Fruit fly (Drosophila melanogaster) Kc167 (cell line): ENCODE results near the gene pn.

Experiments
- Myc ChIP-seq: fragments of >200 bp; optimal IDR thresholded peaks from 2 replicates; lab custom pipeline; 2017; ENCODE audit warnings: missing external identifiers
- Sin3A ChIP-seq: fragments of >200 bp; optimal IDR thresholded peaks from 2 replicates; lab custom pipeline; 2018; ENCODE audit warnings: missing external identifiers
- h ChIP-seq: fragments of >200 bp; optimal IDR thresholded peaks from 3 replicates; lab custom pipeline; 2018; ENCODE audit warnings: missing external identifiers
- insv ChIP-seq: fragments of >200 bp; optimal IDR thresholded peaks from 3 replicates; lab custom pipeline; 2018; ENCODE audit warnings: missing external identifiers
- psq ChIP-seq: fragments of >200 bp; optimal IDR thresholded peaks from 2 replicates; lab custom pipeline; 2017; ENCODE audit warnings: missing external identifiers
- ttk ChIP-seq: sonication (Bioruptor generic); optimal IDR thresholded peaks from 2 replicates; lab custom pipeline; 2017; ENCODE audit warnings: missing external identifiers

The pn gene

dm6 chrX:2175956-2176469, 5.0 kb upstream of the pn start, which contains the start of gene Cyp4d2:
Cyp4d2 (plus strand) TSS chrX:2176006.
- no peak for TF ChIP-seq Myc (lab: Kevin White, UChicago)
- no peak for TF ChIP-seq insv (lab: Kevin White, UChicago)
- TF ChIP-seq Sin3A (lab: Kevin White, UChicago), result no peak
- TF ChIP-seq ttk, result no peak
- no peak for TF ChIP-seq h (lab: Kevin White, UChicago)

- TF ChIP-seq h (lab: Kevin White, UChicago) (no peak), Myc (lab: Kevin White, UChicago) (no peak), psq (lab: Kevin White, UChicago) (no peak), ttk (no peak), Sin3A (lab: Kevin White, UChicago) (no peak), insv (lab: Kevin White, UChicago) (no peak)
Observed at dm6 chrX:2178802-2179201, 2.2 kb upstream of the pn start, which contains the start of gene Cyp4ae1. Cyp4ae1 (plus strand) TSS chrX:2179007.

- TF ChIP-seq Myc (lab: Kevin White, UChicago), result no peak
- TF ChIP-seq psq (lab: Kevin White, UChicago), result no peak
- no peak for TF ChIP-seq Sin3A (lab: Kevin White, UChicago)
- TF ChIP-seq h (lab: Kevin White, UChicago), result no peak
- no peak for TF ChIP-seq ttk
- no peak for TF ChIP-seq insv (lab: Kevin White, UChicago)
Observed at dm6 chrX:2184563-2184962, 3.6 kb downstream of the pn start, which contains the start of the genes Nmd3 and CG17776. Nmd3 (minus strand) TSS chrX:2184668. CG17776 (plus strand) TSS chrX:2184725.

dm6 chrX:2186555-2186954, 5.5 kb downstream of the pn start, which contains the start of gene CG17777:
CG17777 (plus strand) TSS chrX:2186855.
- no peak for TF ChIP-seq Myc (lab: Kevin White, UChicago)
- TF ChIP-seq insv (lab: Kevin White, UChicago), result no peak
- TF ChIP-seq h (lab: Kevin White, UChicago), result no peak
- no peak for TF ChIP-seq Sin3A (lab: Kevin White, UChicago)
- no peak for TF ChIP-seq ttk
- no peak for TF ChIP-seq psq (lab: Kevin White, UChicago)

- TF ChIP-seq Sin3A (lab: Kevin White, UChicago) (no peak), Myc (lab: Kevin White, UChicago) (no peak), ttk (no peak), insv (lab: Kevin White, UChicago) (no peak), h (lab: Kevin White, UChicago) (no peak), psq (lab: Kevin White, UChicago) (no peak)
Observed at dm6 chrX:2187520-2187919, 6.5 kb downstream of the pn start, which contains the start of gene CG3457. CG3457 (plus strand) TSS chrX:2187820.

dm6 chrX:2188888-2189287, 7.9 kb downstream of the pn start, which contains the start of gene Mct1:
Mct1 (plus strand) TSS chrX:2189188.
- TF ChIP-seq h (lab: Kevin White, UChicago) (no peak), psq (lab: Kevin White, UChicago) (no peak)

dm6 chrX:2191896-2192295, 10.9 kb downstream of the pn start:
- TF ChIP-seq Sin3A (lab: Kevin White, UChicago) (no peak), h (lab: Kevin White, UChicago) (no peak)

dm6 chrX:2193158-2193557, 12.1 kb downstream of the pn start:
- TF ChIP-seq Sin3A (lab: Kevin White, UChicago), result no peak

dm6 chrX:2193809-2194207, 12.8 kb downstream of the pn start, which contains the start of gene CG14053:
CG14053 (minus strand) TSS chrX:2193909.
- no peak for TF ChIP-seq h (lab: Kevin White, UChicago)
- TF ChIP-seq ttk, result no peak
- no peak for TF ChIP-seq insv (lab: Kevin White, UChicago)
- no peak for TF ChIP-seq Sin3A (lab: Kevin White, UChicago)
- TF ChIP-seq psq (lab: Kevin White, UChicago), result no peak
- no peak for TF ChIP-seq Myc (lab: Kevin White, UChicago)

- TF ChIP-seq insv (lab: Kevin White, UChicago) (no peak), Sin3A (lab: Kevin White, UChicago) (no peak), h (lab: Kevin White, UChicago) (no peak), psq (lab: Kevin White, UChicago) (no peak), ttk (no peak), Myc (lab: Kevin White, UChicago) (no peak)
Observed at dm6 chrX:2194208-2195094, 13.4 kb downstream of the pn start.

- TF ChIP-seq insv (lab: Kevin White, UChicago) (no peak), Myc (lab: Kevin White, UChicago) (no peak), psq (lab: Kevin White, UChicago) (no peak), ttk (no peak), h (lab: Kevin White, UChicago) (no peak), Sin3A (lab: Kevin White, UChicago) (no peak)
Observed at dm6 chrX:2196086-2196732, 15.2 kb downstream of the pn start.
